Worm (Caenorhabditis elegans): ENCODE measurements around the gene pid-5.

pid-5 gene

DNA sequence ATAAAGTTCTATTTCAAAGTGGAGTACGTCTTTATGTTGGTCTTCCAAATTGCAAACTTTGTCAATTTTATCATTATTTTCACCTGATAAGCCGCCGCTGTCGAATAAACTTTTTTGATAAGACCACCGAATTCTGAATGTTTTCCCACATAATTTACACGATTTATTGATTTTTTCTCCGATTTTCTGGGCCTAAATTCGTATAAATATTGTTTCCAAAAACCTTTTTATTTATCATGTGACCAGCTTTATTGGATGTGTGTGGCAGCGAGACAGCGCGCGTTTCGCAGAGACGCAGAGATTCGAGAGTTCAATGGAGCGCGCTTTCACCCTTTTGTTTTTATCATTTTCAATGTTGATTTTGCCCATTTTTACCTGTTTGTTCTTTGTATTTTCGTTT is 32.6 kb upstream of the pid-5 start (continued):
- TF ChIP-seq tra-1 (GFP tag; IDR thresholded peaks at IDR 0.05) (0 out of 2 replicates have a peak, but pooled peaks have one; percentile 44), ZK337.2 (GFP tag; IDR thresholded peaks at IDR 0.05) (no peak), pqm-1 (tag; optimal IDR thresholded peaks at IDR 0.05) (peak; percentile 81), D1046.2 (GFP tag; IDR thresholded peaks at IDR 0.05) (no peak), R02D3.7 (tag; optimal IDR thresholded peaks at IDR 0.05) (no peak), ceh-32 (tag; optimal IDR thresholded peaks at IDR 0.05; ENCODE audit: poor library complexity) (no peak), lin-38 (GFP tag; IDR thresholded peaks at IDR 0.05) (peak; percentile 94), F37D6.2 (tag; optimal IDR thresholded peaks at IDR 0.05) (peak; percentile 17), Y105C5A.15 (GFP tag; IDR thresholded peaks at IDR 0.05) (no peak), vab-7 (GFP tag; IDR thresholded peaks at IDR 0.05) (no peak), hlh-30 (tag; optimal IDR thresholded peaks at IDR 0.05; ENCODE audit: insufficient read depth) (peak; percentile 99), ama-1 (optimal IDR thresholded peaks at IDR 0.05) (no peak), ZK546.5 (tag; optimal IDR thresholded peaks at IDR 0.05) (no peak), nhr-237 (tag; optimal IDR thresholded peaks at IDR 0.05) (no peak), mdl-1 (tag; optimal IDR thresholded peaks at IDR 0.05) (peak in 1 of 2 experiments; percentile 51), dmd-6 (GFP tag; IDR thresholded peaks at IDR 0.05) (peak; percentile 58), mxl-3 (GFP tag; optimal IDR thresholded peaks at IDR 0.05) (peak; percentile 44), hlh-11 (tag; optimal IDR thresholded peaks at IDR 0.05) (peak; percentile 90), attf-4 (tag; optimal IDR thresholded peaks at IDR 0.05) (no peak), snpc-4 (tag; optimal IDR thresholded peaks at IDR 0.05) (no peak), unc-39 (tag; optimal IDR thresholded peaks at IDR 0.05) (no peak), snpc-1.2 (GFP tag; IDR thresholded peaks at IDR 0.05) (no peak), lin-15B (tag; optimal IDR thresholded peaks at IDR 0.05) (no peak), nhr-42 (GFP tag; IDR thresholded peaks at IDR 0.05) (peak; percentile 57; the same call in 1 of the 2 replicates), ceh-28 (tag; optimal IDR thresholded peaks at IDR 0.05) (peak; percentile 18), ceh-62 (tag; optimal IDR thresholded peaks at IDR 0.05) (no peak), saeg-2 (GFP tag; IDR thresholded peaks at IDR 0.05) (no peak), madf-5 (GFP tag; IDR thresholded peaks at IDR 0.05) (no peak), fos-1 (tag; optimal IDR thresholded peaks at IDR 0.05) (no peak), jun-1 (tag; optimal IDR thresholded peaks at IDR 0.05) (no peak), zfp-3 (GFP tag; conservative IDR thresholded peaks at IDR 0.05) (no peak), set-16 (GFP tag; IDR thresholded peaks at IDR 0.05) (no peak), daf-16 (GFP tag; optimal IDR thresholded peaks at IDR 0.05) (peak in 1 of 2 experiments; percentile 31), daf-16 (tag; optimal IDR thresholded peaks at IDR 0.05) (peak; percentile 66), lin-1 (GFP tag; IDR thresholded peaks at IDR 0.05) (no peak), tag-97 (GFP tag; IDR thresholded peaks at IDR 0.05) (no peak), lin-29 (GFP tag; IDR thresholded peaks at IDR 0.05) (no peak), hif-1 (tag; optimal IDR thresholded peaks at IDR 0.05) (peak in 1 of 2 experiments; percentile 83), sdz-12 (GFP tag; optimal IDR thresholded peaks at IDR 0.05) (no peak), nhr-76 (tag; optimal IDR thresholded peaks at IDR 0.05) (no peak), ceh-82 (tag; optimal IDR thresholded peaks at IDR 0.05) (no peak), lim-7 (GFP tag; IDR thresholded peaks at IDR 0.05) (no peak), rbr-2 (tag; optimal IDR thresholded peaks at IDR 0.05) (peak; percentile 75), mxl-2 (GFP tag; conservative IDR thresholded peaks at IDR 0.05) (no peak), lir-3 (tag; optimal IDR thresholded peaks at IDR 0.05) (no peak), dmd-9 (GFP tag; IDR thresholded peaks at IDR 0.05) (no peak), daf-12 (tag; optimal IDR thresholded peaks at IDR 0.05) (no peak), hmg-1.1 (GFP tag; IDR thresholded peaks at IDR 0.05) (peak; percentile 69), nhr-28 (tag; optimal IDR thresholded peaks at IDR 0.05) (peak; percentile 46), zfp-2 (tag; optimal IDR thresholded peaks at IDR 0.05) (no peak), dve-1 (tag; optimal IDR thresholded peaks at IDR 0.05; ENCODE audit: insufficient read depth) (peak; percentile 90), mdt-29 (GFP tag; IDR thresholded peaks at IDR 0.05) (no peak), php-3 (GFP tag; IDR thresholded peaks at IDR 0.05) (peak; percentile 63; the same call in 1 of the 2 replicates)

All from whole organism, L4 larva.